Worm (Caenorhabditis elegans): ENCODE measurements around the gene srlf-9.

ce11 chrIII:13395262-13395661 is 6.3 kb downstream of the srlf-9 start, which contains the start of gene F11F1.1:
- TF ChIP-seq aly-2 (tag; optimal IDR thresholded peaks at IDR 0.05) (no peak), unc-39 (tag; optimal IDR thresholded peaks at IDR 0.05) (no peak), snpc-4 (tag; optimal IDR thresholded peaks at IDR 0.05) (no peak), fkh-10 (GFP tag; optimal IDR thresholded peaks at IDR 0.05) (no peak), unc-62 (GFP tag; optimal IDR thresholded peaks at IDR 0.05) (no peak), ama-1 (optimal IDR thresholded peaks at IDR 0.05) (no peak), sea-2 (GFP tag; optimal IDR thresholded peaks at IDR 0.05) (no peak), nhr-28 (tag; optimal IDR thresholded peaks at IDR 0.05) (no peak), lin-15B (tag; optimal IDR thresholded peaks at IDR 0.05) (no peak), pha-4 (tag; optimal IDR thresholded peaks at IDR 0.05) (no peak), R02D3.7 (tag; optimal IDR thresholded peaks at IDR 0.05) (no peak), lsy-12 (tag; optimal IDR thresholded peaks at IDR 0.05) (no peak)
